Worm (Caenorhabditis elegans) whole organism, L2 larva: ENCODE data around the gene F41C3.8.
"Not testable (repeated sequence)": the region's sequence is repeated elsewhere in the genome, so short reads cannot be mapped to it uniquely, and the experiment has no call there.

Experiments
- Y55F3AM.14 ChIP-seq: fragments of 200-800 bp; sonication (Bioruptor generic); optimal IDR thresholded peaks from 2 replicates; lab custom pipeline; 2018; ENCODE audit warnings: mild to moderate bottlenecking, missing genetic modification characterization, missing compliant biosample characterization
- crh-2 ChIP-seq: sonication (generic microtip); optimal IDR thresholded peaks from 2 replicates; lab custom pipeline; 2017; ENCODE audit warnings: missing biosample characterization, missing genetic modification characterization
- fos-1 ChIP-seq: fragments of 150-350 bp; optimal IDR thresholded peaks from 2 replicates; lab custom pipeline; 2014; ENCODE audit warnings: missing biosample characterization, missing genetic modification characterization

ce11 chrII:4701482-4702119, 14.2 kb upstream of the F41C3.8 start, which contains the start of gene unc-85:
- not testable (repeated sequence) for TF ChIP-seq fos-1 (tag; lab: Kevin White, UChicago); Y55F3AM.14 (GFP tag; lab: Kevin White, UChicago)
- peak; percentile 73 for TF ChIP-seq crh-2 (tag; lab: Kevin White, UChicago)
